Worm (Caenorhabditis elegans): ENCODE data around the gene rpl-3.
"Not testable (repeated sequence)": the region's sequence is repeated elsewhere in the genome, so short reads cannot be mapped to it uniquely, and the experiment has no call there.

DNA sequence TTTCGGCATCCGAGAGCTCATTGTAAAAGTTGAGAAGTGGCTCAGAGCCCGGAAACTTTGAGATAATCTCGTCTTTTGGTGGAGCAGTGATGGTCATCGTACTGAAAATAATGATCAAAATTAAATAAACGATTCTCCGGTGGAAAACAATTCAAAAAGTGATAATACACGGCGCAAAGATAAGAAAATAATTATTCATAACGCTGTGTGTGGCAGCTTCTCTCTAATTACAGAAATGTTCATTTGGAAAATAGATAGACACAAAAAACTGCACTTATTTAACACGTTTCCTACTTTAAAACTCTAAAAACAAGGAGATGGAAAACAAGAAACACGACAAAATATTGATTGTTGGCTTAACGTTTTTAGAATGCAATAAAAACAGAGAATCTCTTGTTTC is 24.1 kb upstream of the rpl-3 start, which contains the start of gene C36A4.4:
- TF ChIP-seq him-1, dao-5 (tag; optimal IDR thresholded peaks at IDR 0.05): not testable (repeated sequence)
